Fruit fly (Drosophila melanogaster): ENCODE results near the gene alpha-Est2.

alpha-Est2 gene

DNA sequence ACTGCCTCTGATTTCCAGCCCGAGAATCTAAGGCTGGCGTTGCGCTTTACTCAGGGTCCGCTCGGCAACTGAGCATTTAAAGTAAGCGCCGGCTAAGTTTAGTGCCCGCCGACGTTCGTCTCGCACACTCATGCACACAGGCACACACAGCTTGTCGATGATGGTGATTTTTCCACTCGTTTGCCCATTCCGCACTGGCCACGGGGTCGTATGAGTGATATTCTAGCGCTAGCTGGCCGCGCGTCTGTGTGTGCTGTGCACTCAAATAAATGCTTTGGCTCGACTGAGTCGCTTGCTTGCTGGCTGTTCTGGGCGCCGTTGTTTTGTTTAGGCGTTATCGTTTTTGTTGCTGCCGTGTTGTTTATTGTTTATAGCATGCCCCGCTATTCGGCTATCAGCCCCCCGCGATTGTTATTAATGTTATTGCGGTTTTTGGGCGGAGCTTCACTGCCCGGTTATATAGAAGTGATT lies 26.0 kb upstream of the alpha-Est2 start, which contains the start of gene alpha-Est8:
alpha-Est8 (minus strand) TSS at position 72 of the 471 bp plus-strand sequence.
- no peak for TF ChIP-seq slp2 (GFP tag; optimal IDR thresholded peaks at IDR 0.05)
- peak; percentile 75 for TF ChIP-seq Deaf1 (tag; optimal IDR thresholded peaks at IDR 0.05)
- no peak for TF ChIP-seq hbn (GFP tag; IDR thresholded peaks at IDR 0.05; ENCODE audit: partially characterized antibody)
- TF ChIP-seq CG18599 (GFP tag; optimal IDR thresholded peaks at IDR 0.05) = peak; percentile 32
- no peak for TF ChIP-seq CG9437 (GFP tag; optimal IDR thresholded peaks at IDR 0.05)
- TF ChIP-seq scrt (GFP tag; optimal IDR thresholded peaks at IDR 0.05) = peak; percentile 1
- TF ChIP-seq sens (GFP tag) = peak; percentile 41
- peak; percentile 82 for TF ChIP-seq Med (GFP tag)
- peak; percentile 45 for TF ChIP-seq cwo (GFP tag; optimal IDR thresholded peaks at IDR 0.05)
- peak; percentile 77 for TF ChIP-seq sd (tag; optimal IDR thresholded peaks at IDR 0.05)
- no peak for TF ChIP-seq usp (GFP tag; optimal IDR thresholded peaks at IDR 0.05)
- no peak for TF ChIP-seq CG1832 (GFP tag; optimal IDR thresholded peaks at IDR 0.05)
- peak; percentile 35 for TF ChIP-seq Fer1 (GFP tag; optimal IDR thresholded peaks at IDR 0.05)
- peak; percentile 93 for TF ChIP-seq CG10543 (GFP tag; optimal IDR thresholded peaks at IDR 0.05)
- no peak for TF ChIP-seq Spps (tag; optimal IDR thresholded peaks at IDR 0.05)
- no peak for TF ChIP-seq CG2875 (GFP tag; optimal IDR thresholded peaks at IDR 0.05)
- TF ChIP-seq exex (tag; optimal IDR thresholded peaks at IDR 0.05) = peak; percentile 89
- TF ChIP-seq CG7357 (GFP tag; IDR thresholded peaks at IDR 0.05) = no peak
- TF ChIP-seq CG12744 (GFP tag; optimal IDR thresholded peaks at IDR 0.05) = no peak
- TF ChIP-seq fd102C (GFP tag; optimal IDR thresholded peaks at IDR 0.05) = no peak
- TF ChIP-seq cg (GFP tag; optimal IDR thresholded peaks at IDR 0.05) = peak; percentile 61
- TF ChIP-seq hkb (optimal IDR thresholded peaks at IDR 0.05) = no peak
- TF ChIP-seq hkb (GFP tag; IDR thresholded peaks at IDR 0.05) = no peak
- no peak for TF ChIP-seq dpn (GFP tag; optimal IDR thresholded peaks at IDR 0.05)
- TF ChIP-seq corto (GFP tag; optimal IDR thresholded peaks at IDR 0.05) = no peak
- no peak for TF ChIP-seq onecut (GFP tag; IDR thresholded peaks at IDR 0.05)
- TF ChIP-seq z (GFP tag; IDR thresholded peaks at IDR 0.05) = peak; percentile 97
- TF ChIP-seq ara (GFP tag; IDR thresholded peaks at IDR 0.05) = no peak
- TF ChIP-seq Nf-YB (GFP tag; optimal IDR thresholded peaks at IDR 0.05) = no peak
- peak; percentile 39 for TF ChIP-seq CG6765 (GFP tag; optimal IDR thresholded peaks at IDR 0.05)
- peak; percentile 70 for TF ChIP-seq CG7372 (GFP tag; IDR thresholded peaks at IDR 0.05)
- TF ChIP-seq gfzf (GFP tag; optimal IDR thresholded peaks at IDR 0.05) = no peak
- TF ChIP-seq CG2199 (GFP tag; IDR thresholded peaks at IDR 0.05) = 0 out of 3 replicates have a peak, but pooled peaks have one; percentile 55
- no peak for TF ChIP-seq CG4282 (GFP tag; optimal IDR thresholded peaks at IDR 0.05)
- 0 out of 2 replicates have a peak, but pooled peaks have one; percentile 7 for TF ChIP-seq crol (GFP tag; IDR thresholded peaks at IDR 0.05)
- no peak for TF ChIP-seq lov (optimal IDR thresholded peaks at IDR 0.05)
- no peak for TF ChIP-seq lov (GFP tag; IDR thresholded peaks at IDR 0.05)
- peak; percentile 29 for TF ChIP-seq unpg (GFP tag; optimal IDR thresholded peaks at IDR 0.05)
- peak; percentile 47; the same call in 1 of the 2 replicates for TF ChIP-seq tna (GFP tag; IDR thresholded peaks at IDR 0.05; ENCODE audit: partially characterized antibody)
- peak; percentile 88 for TF ChIP-seq Hey (tag; optimal IDR thresholded peaks at IDR 0.05)
- TF ChIP-seq tin (GFP tag; optimal IDR thresholded peaks at IDR 0.05) = no peak
- TF ChIP-seq al (GFP tag; IDR thresholded peaks at IDR 0.05) = no peak
- no peak for TF ChIP-seq slou (GFP tag; optimal IDR thresholded peaks at IDR 0.05)
- TF ChIP-seq CG1233 (GFP tag; optimal IDR thresholded peaks at IDR 0.05) = no peak
- TF ChIP-seq Taf1 (GFP tag; IDR thresholded peaks at IDR 0.05) = no peak
- TF ChIP-seq B-H2 (GFP tag; optimal IDR thresholded peaks at IDR 0.05) = peak; percentile 58
- TF ChIP-seq Poxn (GFP tag; IDR thresholded peaks at IDR 0.05) = no peak
- TF ChIP-seq CG2889 (GFP tag; IDR thresholded peaks at IDR 0.05) = no peak
- no peak for TF ChIP-seq CG8924 (tag; optimal IDR thresholded peaks at IDR 0.05)
- TF ChIP-seq Dbx (GFP tag; IDR thresholded peaks at IDR 0.05) = 0 out of 3 replicates have a peak, but pooled peaks have one; percentile 30
- TF ChIP-seq nmo (GFP tag; optimal IDR thresholded peaks at IDR 0.05) = no peak

All from whole organism, embryonic.